Fruit fly (Drosophila melanogaster): ENCODE data around the gene Osi19.

The Osi19 gene

DNA sequence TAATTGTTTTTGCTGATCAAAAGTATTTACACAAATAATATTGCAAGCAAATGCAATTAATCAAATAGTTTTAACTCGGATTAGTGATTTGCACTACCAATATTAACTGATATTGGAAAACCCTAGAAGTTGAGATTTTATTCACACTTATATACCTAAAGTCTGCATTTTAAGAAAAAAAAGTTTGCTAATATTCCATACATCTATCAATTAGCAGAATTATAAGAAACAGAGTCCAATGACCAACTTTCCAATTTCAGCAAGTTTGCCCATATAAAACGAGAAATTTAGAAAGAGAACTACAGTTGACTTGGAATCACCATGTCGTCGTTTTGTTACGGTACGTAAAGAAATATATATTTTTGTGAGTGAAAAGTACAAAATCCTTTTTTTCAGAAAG is 28.6 kb upstream of the Osi19 start, which contains the start of gene CG46026:
TSS of gene CG46026 (plus strand) at position 301 of the 400 bp plus-strand sequence.
- TF ChIP-seq Dfd (GFP tag; optimal IDR thresholded peaks at IDR 0.05): no peak

DNA sequence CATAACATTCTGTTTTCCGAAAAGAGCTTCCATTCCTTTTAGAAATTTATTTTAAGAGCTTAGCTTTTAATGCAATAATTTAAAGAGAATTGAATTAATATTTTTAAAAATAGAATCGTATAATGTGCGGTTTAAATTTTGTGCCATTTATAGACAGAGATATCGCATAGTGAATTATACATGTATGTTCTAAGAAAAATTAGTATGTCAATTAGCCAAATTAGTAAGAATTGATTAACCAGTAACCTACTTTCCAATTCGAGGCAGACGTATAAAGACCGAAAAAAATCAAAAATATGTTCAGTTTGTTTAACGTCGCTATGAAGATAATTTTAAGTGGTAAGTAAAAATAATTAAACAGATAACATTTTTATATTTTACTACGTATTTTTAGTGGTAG is 25.5 kb upstream of the Osi19 start, which contains the start of gene CG31560:
TSS of gene CG31560 (plus strand) at position 301 of the 400 bp plus-strand sequence.
- TF ChIP-seq psq (GFP tag; optimal IDR thresholded peaks at IDR 0.05) (no peak), dmrt93B (GFP tag; optimal IDR thresholded peaks at IDR 0.05) (no peak), Hr78 (GFP tag; optimal IDR thresholded peaks at IDR 0.05) (no peak), Myc (optimal IDR thresholded peaks at IDR 0.05) (no peak), dl (GFP tag; optimal IDR thresholded peaks at IDR 0.05; ENCODE audit: insufficient read depth in 1 of 2, partially characterized antibody in 2 of 2) (no peak), woc (GFP tag; optimal IDR thresholded peaks at IDR 0.05) (no peak), Dif (GFP tag; optimal IDR thresholded peaks at IDR 0.05; ENCODE audit: partially characterized antibody) (no peak), pan (optimal IDR thresholded peaks at IDR 0.05) (no peak), foxo (GFP tag; optimal IDR thresholded peaks at IDR 0.05) (no peak), GATAd (GFP tag; optimal IDR thresholded peaks at IDR 0.05) (no peak)

- TF ChIP-seq dsf (GFP tag; optimal IDR thresholded peaks at IDR 0.05; ENCODE audit: borderline replicate concordance) (no peak), dl (GFP tag; optimal IDR thresholded peaks at IDR 0.05; ENCODE audit: insufficient read depth in 1 of 2, partially characterized antibody in 2 of 2) (no peak), sv (GFP tag; optimal IDR thresholded peaks at IDR 0.05) (no peak), fru (GFP tag; optimal IDR thresholded peaks at IDR 0.05) (peak; percentile 16)
Measured at dm6 chr3R:6311641-6312259, 23.4 kb upstream of the Osi19 start, which contains the start of gene Osi17. Osi17 (plus strand) TSS chr3R:6311772.

dm6 chr3R:6315078-6315477 is 20.1 kb upstream of the Osi19 start:
- TF ChIP-seq Abd-B (GFP tag; optimal IDR thresholded peaks at IDR 0.05): no peak
- no peak for TF ChIP-seq Sp1 (GFP tag; optimal IDR thresholded peaks at IDR 0.05)
- TF ChIP-seq Hr83 (GFP tag; optimal IDR thresholded peaks at IDR 0.05; ENCODE audit: poor library complexity, severe bottlenecking): no peak
- no peak for TF ChIP-seq Hr78 (GFP tag; optimal IDR thresholded peaks at IDR 0.05)
- TF ChIP-seq dl (GFP tag; optimal IDR thresholded peaks at IDR 0.05; ENCODE audit: insufficient read depth in 1 of 2, partially characterized antibody in 2 of 2): no peak
- TF ChIP-seq pan (optimal IDR thresholded peaks at IDR 0.05): no peak
- no peak for TF ChIP-seq dmrt93B (GFP tag; optimal IDR thresholded peaks at IDR 0.05)
- TF ChIP-seq usp (GFP tag; optimal IDR thresholded peaks at IDR 0.05): no peak

- no peak for TF ChIP-seq GATAd (GFP tag; optimal IDR thresholded peaks at IDR 0.05)
- no peak for TF ChIP-seq Dif (GFP tag; optimal IDR thresholded peaks at IDR 0.05; ENCODE audit: partially characterized antibody)
- TF ChIP-seq br (GFP tag; optimal IDR thresholded peaks at IDR 0.05): no peak
- no peak for TF ChIP-seq Abd-B (GFP tag; optimal IDR thresholded peaks at IDR 0.05)
- no peak for TF ChIP-seq Hr78 (GFP tag; optimal IDR thresholded peaks at IDR 0.05)
- TF ChIP-seq Myc (optimal IDR thresholded peaks at IDR 0.05): no peak
- no peak for TF ChIP-seq ey (GFP tag; optimal IDR thresholded peaks at IDR 0.05)
- no peak for TF ChIP-seq usp (GFP tag; optimal IDR thresholded peaks at IDR 0.05)
- TF ChIP-seq brk (GFP tag; optimal IDR thresholded peaks at IDR 0.05): no peak
- no peak for TF ChIP-seq psq (GFP tag; optimal IDR thresholded peaks at IDR 0.05)
- TF ChIP-seq OdsH (GFP tag; optimal IDR thresholded peaks at IDR 0.05): no peak
- TF ChIP-seq fru (GFP tag; optimal IDR thresholded peaks at IDR 0.05): no peak
- TF ChIP-seq foxo (GFP tag; optimal IDR thresholded peaks at IDR 0.05): no peak
- no peak for TF ChIP-seq pan (optimal IDR thresholded peaks at IDR 0.05)
Measured at dm6 chr3R:6329774-6330298, 5.3 kb upstream of the Osi19 start, which contains the start of gene Osi18. Osi18 (plus strand) TSS chr3R:6330248.

DNA sequence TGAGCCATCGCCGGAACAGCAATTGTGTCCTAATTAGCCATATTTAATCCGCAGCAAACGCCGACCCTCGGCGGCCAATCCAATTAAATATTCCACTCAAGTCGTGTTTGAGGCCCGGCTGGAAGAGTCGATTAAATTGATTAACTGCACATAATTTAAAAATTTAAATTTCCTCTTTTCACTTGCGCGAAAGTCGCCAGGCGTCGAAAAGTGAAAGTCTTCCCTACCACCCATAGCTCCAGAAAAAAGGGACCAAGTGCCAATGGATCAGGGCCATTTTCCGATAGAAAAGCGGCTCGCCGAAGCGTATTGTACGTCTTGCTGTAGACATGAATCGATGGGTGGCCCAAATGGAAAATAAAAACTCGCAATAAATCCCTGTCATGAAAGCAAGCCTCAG is 2.2 kb downstream of the Osi19 start:
- TF ChIP-seq fru (GFP tag; optimal IDR thresholded peaks at IDR 0.05) (no peak), woc (GFP tag; optimal IDR thresholded peaks at IDR 0.05) (no peak), Sp1 (GFP tag; optimal IDR thresholded peaks at IDR 0.05) (no peak), tai (GFP tag; optimal IDR thresholded peaks at IDR 0.05) (no peak), Dif (GFP tag; optimal IDR thresholded peaks at IDR 0.05; ENCODE audit: partially characterized antibody) (no peak), Jra (GFP tag; optimal IDR thresholded peaks at IDR 0.05) (no peak)

- TF ChIP-seq foxo (GFP tag; optimal IDR thresholded peaks at IDR 0.05): no peak
- no peak for TF ChIP-seq psq (GFP tag; optimal IDR thresholded peaks at IDR 0.05)
- no peak for TF ChIP-seq brk (GFP tag; optimal IDR thresholded peaks at IDR 0.05)
- no peak for TF ChIP-seq CG9705 (GFP tag; optimal IDR thresholded peaks at IDR 0.05)
- TF ChIP-seq sv (GFP tag; optimal IDR thresholded peaks at IDR 0.05): no peak
Measured at dm6 chr3R:6339795-6340194, 4.6 kb downstream of the Osi19 start, which contains the start of gene Osi20. Osi20 (plus strand) TSS chr3R:6340095.

Data from whole organism, wandering third instar larva.